Fruit fly (Drosophila melanogaster): ENCODE data around the gene Rop.

DNA sequence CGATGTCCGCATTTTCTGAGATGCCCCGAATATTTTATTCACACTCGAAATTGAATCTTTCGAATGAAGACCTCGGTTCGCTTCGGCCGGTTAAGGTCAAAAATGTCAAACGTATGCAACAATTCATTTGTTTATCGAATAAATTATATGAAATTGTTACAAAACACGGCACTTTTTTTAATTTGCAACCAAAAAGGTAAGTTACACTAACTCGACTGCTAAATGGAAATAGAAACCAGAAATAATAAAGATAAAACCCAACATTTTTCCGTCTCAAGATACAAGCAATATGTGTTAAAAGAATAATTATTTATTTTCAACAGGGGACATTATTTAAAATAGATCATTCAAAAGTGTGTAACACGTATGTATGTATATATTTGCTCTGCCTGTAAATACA is 24.8 kb downstream of the Rop start:
- TF ChIP-seq D1 (tag; optimal IDR thresholded peaks at IDR 0.05) (no peak), CG8159 (tag; optimal IDR thresholded peaks at IDR 0.05) (no peak), CG15710 (tag; optimal IDR thresholded peaks at IDR 0.05) (no peak), CG34367 (tag; optimal IDR thresholded peaks at IDR 0.05) (no peak), gl (tag; optimal IDR thresholded peaks at IDR 0.05) (no peak), EcR (GFP tag; optimal IDR thresholded peaks at IDR 0.05) (no peak), Snoo (tag; optimal IDR thresholded peaks at IDR 0.05) (no peak), CG14655 (GFP tag; optimal IDR thresholded peaks at IDR 0.05) (no peak)

Measured in whole organism, pupa.